Worm (Caenorhabditis elegans): Measurements from ENCODE around the gene R09F10.5.

- no peak for TF ChIP-seq med-1 (GFP tag; optimal IDR thresholded peaks at IDR 0.05; ENCODE audit: insufficient read depth)
- TF ChIP-seq ztf-29 (GFP tag; IDR thresholded peaks at IDR 0.05) = no peak
- TF ChIP-seq cog-1 (tag; optimal IDR thresholded peaks at IDR 0.05) = no peak
- no peak for TF ChIP-seq T22C8.4 (GFP tag; IDR thresholded peaks at IDR 0.05)
- no peak for TF ChIP-seq klf-2 (GFP tag; conservative IDR thresholded peaks at IDR 0.05)
- no peak for TF ChIP-seq flt-1 (GFP tag; IDR thresholded peaks at IDR 0.05)
- TF ChIP-seq ztf-23 (GFP tag; IDR thresholded peaks at IDR 0.05) = no peak
- no peak for TF ChIP-seq tab-1 (GFP tag; IDR thresholded peaks at IDR 0.05)
These were observed 5.2 kb downstream of the R09F10.5 start, which contains the start of gene inx-5 for ce11 chrX:8302299-8302698.

All from whole organism, midembryonic.